Worm (Caenorhabditis elegans) whole organism, L4 larva: ENCODE data around the gene W04D2.4.

Experiments
- F10B5.3 ChIP-seq: sonication (generic microtip); optimal IDR thresholded peaks from 2 replicates; lab custom pipeline; 2016; ENCODE audit warnings: mild to moderate bottlenecking, missing genetic modification characterization, missing compliant biosample characterization
- gei-8 ChIP-seq: fragments of 200-800 bp; sonication (Bioruptor generic); optimal IDR thresholded peaks from 2 replicates; lab custom pipeline; 2018; ENCODE audit warnings: mild to moderate bottlenecking, missing genetic modification characterization, missing compliant biosample characterization
- hif-1 ChIP-seq, 2 experiments: sonication (generic microtip); optimal IDR thresholded peaks; 2 replicates each; lab custom pipeline; 2016 to 2017; ENCODE audit warnings: missing compliant biosample characterization in 2 of 2, missing genetic modification characterization in 2 of 2, missing genetic modification reagents in 2 of 2, missing genotype in 2 of 2, mild to moderate bottlenecking in 1 of 2
- lin-29 ChIP-seq: fragments of 200-800 bp; sonication (Bioruptor generic); IDR thresholded peaks from 2 replicates; pipeline ENCODE4 v1.3.6; 2022; ENCODE audit warnings: missing genetic modification reagents, missing genetic modification characterization, missing compliant biosample characterization
- nhr-237 ChIP-seq: sonication (generic microtip); optimal IDR thresholded peaks from 2 replicates; lab custom pipeline; 2017; ENCODE audit warnings: missing biosample characterization, missing genetic modification characterization
- nhr-6 ChIP-seq: fragments of 150-350 bp; optimal IDR thresholded peaks from 2 replicates; lab custom pipeline; 2014; ENCODE audit warnings: missing biosample characterization, missing genetic modification characterization
- pqm-1 ChIP-seq: sonication (generic microtip); optimal IDR thresholded peaks from 2 replicates; lab custom pipeline; 2017; ENCODE audit warnings: missing biosample characterization, missing genetic modification characterization
- skn-1 ChIP-seq: fragments of 150-350 bp; optimal IDR thresholded peaks from 2 replicates; lab custom pipeline; 2014; ENCODE audit warnings: missing biosample characterization, missing genetic modification characterization

ce11 chrV:12503494-12503893 lies 5.9 kb upstream of the W04D2.4 start, which contains the start of gene T28H10.1:
- no peak for TF ChIP-seq gei-8
- TF ChIP-seq skn-1 (tag; lab: Kevin White, UChicago) = no peak
- TF ChIP-seq nhr-6 (tag; lab: Kevin White, UChicago) = no peak
- no peak for TF ChIP-seq lin-29
- no peak for TF ChIP-seq nhr-237
- TF ChIP-seq hif-1 (tag; optimal IDR thresholded peaks at IDR 0.05; lab: Kevin White, UChicago) = no peak
- TF ChIP-seq pqm-1 (tag; lab: Kevin White, UChicago) = no peak
- TF ChIP-seq F10B5.3 = no peak
